Worm (Caenorhabditis elegans) whole organism, L4/young adult: ENCODE data around the gene Y48G9A.7.

ENCODE experiments used
- W03F9.2 ChIP-seq: fragments of 150-350 bp; optimal IDR thresholded peaks from 2 replicates; lab custom pipeline; 2014; ENCODE audit warnings: missing biosample characterization, missing genetic modification characterization
- dao-5 ChIP-seq: sonication (generic microtip); optimal IDR thresholded peaks from 2 replicates; lab custom pipeline; 2016; ENCODE audit warnings: missing genotype, missing genetic modification characterization, moderate library complexity, missing compliant biosample characterization
- him-1 ChIP-seq: sonication (generic microtip); optimal IDR thresholded peaks from 2 replicates; lab custom pipeline; 2016; ENCODE audit warnings: missing genotype, missing genetic modification reagents, missing genetic modification characterization, missing compliant biosample characterization

DNA sequence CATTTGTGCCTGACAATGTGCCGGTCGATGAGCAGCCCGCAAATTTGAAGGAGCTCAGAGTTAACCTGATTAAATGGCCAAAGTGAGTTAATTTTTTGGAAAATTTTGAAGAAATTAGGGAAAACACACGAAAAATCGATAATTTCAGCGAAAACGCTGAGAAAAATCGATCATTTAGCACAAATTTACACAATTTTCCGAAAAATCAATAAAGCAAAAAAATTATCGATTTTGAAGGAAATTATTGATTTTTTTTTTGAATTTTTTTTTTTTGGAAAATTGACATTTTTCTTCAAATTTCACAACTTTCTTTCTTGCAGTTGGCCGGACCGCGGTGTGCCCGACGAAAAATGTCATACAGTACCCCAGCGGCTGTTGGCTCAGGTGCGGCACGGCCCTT, 12.2 kb upstream of the Y48G9A.7 start:
- TF ChIP-seq him-1 (tag; lab: Kevin White, UChicago) (no peak), dao-5 (tag; lab: Kevin White, UChicago) (no peak), W03F9.2 (tag; lab: Kevin White, UChicago) (no peak)
